In genomic region chrIV:4745422-4745821, ce11 we compare ENCODE assay signal across 8 worm cellular contexts.
TF ChIP-seq lines count a peak whose summit lies in the region.

TSS of gene timm-17B.1 (minus strand) at chrIV:4745492.

TF ChIP-seq in whole organism, L1 larva, 84 proteins besides CTCF, POLR2A, EP300 and RAD21 (continues in another document):
- TF ChIP-seq isw-1 (GFP tag; IDR thresholded peaks at IDR 0.05; lab: Robert Waterston, UW) (peak; percentile 75), nhr-19 (GFP tag; conservative IDR thresholded peaks at IDR 0.05; lab: Robert Waterston, UW) (peak; percentile 82), nhr-20 (tag; optimal IDR thresholded peaks at IDR 0.05; lab: Kevin White, UChicago) (peak; percentile 73), irx-1 (tag; optimal IDR thresholded peaks at IDR 0.05; lab: Kevin White, UChicago) (peak; percentile 69), tbx-2 (tag; optimal IDR thresholded peaks at IDR 0.05; lab: Kevin White, UChicago) (peak; percentile 73), lin-14 (GFP tag; optimal IDR thresholded peaks at IDR 0.05; lab: Kevin White, UChicago) (no peak), nhr-85 (tag; lab: Kevin White, UChicago) (peak; percentile 79), ama-1 (optimal IDR thresholded peaks at IDR 0.05; lab: Kevin White, UChicago) (no peak), pag-3 (tag; optimal IDR thresholded peaks at IDR 0.05; lab: Kevin White, UChicago; ENCODE audit: borderline replicate concordance, insufficient read depth) (no peak), snu-23 (GFP tag; optimal IDR thresholded peaks at IDR 0.05; lab: Kevin White, UChicago) (peak; percentile 83), mab-9 (GFP tag; IDR thresholded peaks at IDR 0.05; lab: Robert Waterston, UW) (0 out of 2 replicates have a peak, but pooled peaks have one; percentile 40)

TF ChIP-seq in whole organism, L2 larva, 48 proteins besides CTCF, POLR2A, EP300 and RAD21 (continues in another document):
- TF ChIP-seq snpc-4 (tag; optimal IDR thresholded peaks at IDR 0.05; lab: Kevin White, UChicago): peak; percentile 13
- TF ChIP-seq mdl-1 (tag; optimal IDR thresholded peaks at IDR 0.05; lab: Kevin White, UChicago): peak in 1 of 2 experiments; percentile 9
- TF ChIP-seq crh-2 (tag; optimal IDR thresholded peaks at IDR 0.05; lab: Kevin White, UChicago): peak; percentile 74
- no peak for TF ChIP-seq egl-27 (tag; optimal IDR thresholded peaks at IDR 0.05; lab: Kevin White, UChicago)
- no peak for TF ChIP-seq elt-1 (tag; optimal IDR thresholded peaks at IDR 0.05; lab: Kevin White, UChicago)
- TF ChIP-seq ztf-4 (tag; optimal IDR thresholded peaks at IDR 0.05; lab: Kevin White, UChicago): no peak
- TF ChIP-seq C34F6.9 (tag; optimal IDR thresholded peaks at IDR 0.05; lab: Kevin White, UChicago): peak; percentile 93
- peak; percentile 69 for TF ChIP-seq nhr-129 (tag; optimal IDR thresholded peaks at IDR 0.05; lab: Kevin White, UChicago)
- no peak for TF ChIP-seq peb-1 (tag; optimal IDR thresholded peaks at IDR 0.05; lab: Kevin White, UChicago)
- peak; percentile 43 for TF ChIP-seq nhr-21 (tag; optimal IDR thresholded peaks at IDR 0.05; lab: Kevin White, UChicago)
- peak; percentile 2 for TF ChIP-seq dmd-4 (tag; optimal IDR thresholded peaks at IDR 0.05; lab: Kevin White, UChicago)
- peak; percentile 84 for TF ChIP-seq gmeb-1 (tag; optimal IDR thresholded peaks at IDR 0.05; lab: Kevin White, UChicago)

TF ChIP-seq in whole organism, L3 larva, 47 proteins besides CTCF, POLR2A, EP300 and RAD21 (continues in another document):
- no peak for TF ChIP-seq ceh-9 (tag; optimal IDR thresholded peaks at IDR 0.05; lab: Kevin White, UChicago)
- TF ChIP-seq lsy-12 (tag; optimal IDR thresholded peaks at IDR 0.05; lab: Kevin White, UChicago): peak; percentile 21
- peak; percentile 75 for TF ChIP-seq nhr-43 (tag; optimal IDR thresholded peaks at IDR 0.05; lab: Kevin White, UChicago; ENCODE audit: poor library complexity, severe bottlenecking)
- TF ChIP-seq daf-12 (tag; optimal IDR thresholded peaks at IDR 0.05; lab: Kevin White, UChicago): no peak
- TF ChIP-seq lin-15B (tag; optimal IDR thresholded peaks at IDR 0.05; lab: Kevin White, UChicago): peak; percentile 76
- no peak for TF ChIP-seq mml-1 (tag; optimal IDR thresholded peaks at IDR 0.05; lab: Kevin White, UChicago)
- TF ChIP-seq nhr-23 (tag; optimal IDR thresholded peaks at IDR 0.05; lab: Kevin White, UChicago): peak; percentile 66
- peak; percentile 49 for TF ChIP-seq tbx-2 (tag; optimal IDR thresholded peaks at IDR 0.05; lab: Kevin White, UChicago)
- TF ChIP-seq ZK546.5 (tag; optimal IDR thresholded peaks at IDR 0.05; lab: Kevin White, UChicago): no peak
- TF ChIP-seq lin-39 (tag; optimal IDR thresholded peaks at IDR 0.05; lab: Kevin White, UChicago): no peak
- TF ChIP-seq R02D3.7 (tag; optimal IDR thresholded peaks at IDR 0.05; lab: Kevin White, UChicago): peak; percentile 73

TF ChIP-seq in whole organism, L4 larva, 104 proteins besides CTCF, POLR2A, EP300 and RAD21 (continues in another document):
- TF ChIP-seq snpc-4 (tag; optimal IDR thresholded peaks at IDR 0.05; lab: Kevin White, UChicago): no peak
- TF ChIP-seq nhr-28 (tag; optimal IDR thresholded peaks at IDR 0.05; lab: Kevin White, UChicago): no peak
- peak; percentile 79 for TF ChIP-seq dve-1 (tag; optimal IDR thresholded peaks at IDR 0.05; lab: Kevin White, UChicago; ENCODE audit: insufficient read depth)
- no peak for TF ChIP-seq skn-1 (tag; optimal IDR thresholded peaks at IDR 0.05; lab: Kevin White, UChicago)
- TF ChIP-seq mdt-29 (GFP tag; IDR thresholded peaks at IDR 0.05; lab: Robert Waterston, UW): no peak
- TF ChIP-seq lin-1 (GFP tag; IDR thresholded peaks at IDR 0.05; lab: Robert Waterston, UW): no peak
- no peak for TF ChIP-seq lin-29 (GFP tag; IDR thresholded peaks at IDR 0.05; lab: Robert Waterston, UW)
- TF ChIP-seq zfp-2 (tag; optimal IDR thresholded peaks at IDR 0.05; lab: Kevin White, UChicago): no peak
- no peak for TF ChIP-seq mxl-3 (GFP tag; optimal IDR thresholded peaks at IDR 0.05; lab: Kevin White, UChicago)
- TF ChIP-seq saeg-2 (GFP tag; IDR thresholded peaks at IDR 0.05; lab: Robert Waterston, UW): no peak
- no peak for TF ChIP-seq nhr-111 (GFP tag; optimal IDR thresholded peaks at IDR 0.05; lab: Kevin White, UChicago)
- TF ChIP-seq spr-1 (tag; optimal IDR thresholded peaks at IDR 0.05; lab: Kevin White, UChicago): peak; percentile 57
- TF ChIP-seq fkh-10 (GFP tag; optimal IDR thresholded peaks at IDR 0.05; lab: Kevin White, UChicago): no peak

TF ChIP-seq in whole organism, early embryonic, 17 proteins besides CTCF, POLR2A, EP300 and RAD21:
- TF ChIP-seq tbx-11 (GFP tag; IDR thresholded peaks at IDR 0.05; lab: Robert Waterston, UW) (no peak), pes-1 (GFP tag; IDR thresholded peaks at IDR 0.05; lab: Robert Waterston, UW) (0 out of 2 replicates have a peak, but pooled peaks have one; percentile 34), F13C5.2 (tag; optimal IDR thresholded peaks at IDR 0.05; lab: Kevin White, UChicago) (peak; percentile 34), ets-7 (tag; optimal IDR thresholded peaks at IDR 0.05; lab: Kevin White, UChicago) (no peak), ama-1 (optimal IDR thresholded peaks at IDR 0.05; lab: Kevin White, UChicago) (no peak), sea-1 (GFP tag; conservative IDR thresholded peaks at IDR 0.05; lab: Robert Waterston, UW) (no peak)

TF ChIP-seq in whole organism, late embryonic, 69 proteins besides CTCF, POLR2A, EP300 and RAD21 (continues in another document):
- no peak for TF ChIP-seq ama-1 (optimal IDR thresholded peaks at IDR 0.05; lab: Kevin White, UChicago)
- no peak for TF ChIP-seq hlh-15 (tag; optimal IDR thresholded peaks at IDR 0.05; lab: Kevin White, UChicago)
- TF ChIP-seq lim-6 (tag; optimal IDR thresholded peaks at IDR 0.05; lab: Kevin White, UChicago): no peak
- no peak for TF ChIP-seq C38D4.7 (GFP tag; optimal IDR thresholded peaks at IDR 0.05; lab: Kevin White, UChicago)
- TF ChIP-seq ceh-34 (tag; optimal IDR thresholded peaks at IDR 0.05; lab: Kevin White, UChicago): no peak
- TF ChIP-seq ref-2 (tag; optimal IDR thresholded peaks at IDR 0.05; lab: Kevin White, UChicago): no peak
- no peak for TF ChIP-seq ceh-30 (tag; optimal IDR thresholded peaks at IDR 0.05; lab: Kevin White, UChicago)
- TF ChIP-seq ceh-48 (tag; optimal IDR thresholded peaks at IDR 0.05; lab: Kevin White, UChicago): no peak
- TF ChIP-seq hlh-8 (tag; optimal IDR thresholded peaks at IDR 0.05; lab: Kevin White, UChicago): no peak
- no peak for TF ChIP-seq dve-1 (tag; optimal IDR thresholded peaks at IDR 0.05; lab: Kevin White, UChicago)
- no peak for TF ChIP-seq nhr-11 (tag; optimal IDR thresholded peaks at IDR 0.05; lab: Kevin White, UChicago)
- TF ChIP-seq hlh-6 (tag; optimal IDR thresholded peaks at IDR 0.05; lab: Kevin White, UChicago): no peak
- TF ChIP-seq sox-4 (tag; optimal IDR thresholded peaks at IDR 0.05; lab: Kevin White, UChicago): peak; percentile 6
- no peak for TF ChIP-seq unc-42 (tag; optimal IDR thresholded peaks at IDR 0.05; lab: Kevin White, UChicago)
- no peak for TF ChIP-seq npax-4 (tag; optimal IDR thresholded peaks at IDR 0.05; lab: Kevin White, UChicago)
- TF ChIP-seq ets-4 (tag; optimal IDR thresholded peaks at IDR 0.05; lab: Kevin White, UChicago): no peak

TF ChIP-seq in whole organism, mixed stage, embryonic, 35 proteins besides CTCF, POLR2A, EP300 and RAD21:
- peak; percentile 83 for TF ChIP-seq lsy-2 (tag; optimal IDR thresholded peaks at IDR 0.05; lab: Kevin White, UChicago)
- TF ChIP-seq unc-62 (GFP tag; optimal IDR thresholded peaks at IDR 0.05; lab: Kevin White, UChicago): no peak
- TF ChIP-seq lin-13 (tag; optimal IDR thresholded peaks at IDR 0.05; lab: Kevin White, UChicago): peak; percentile 68
- peak; percentile 1 for TF ChIP-seq pha-4 (tag; optimal IDR thresholded peaks at IDR 0.05; lab: Kevin White, UChicago)
- TF ChIP-seq ces-1 (GFP tag; optimal IDR thresholded peaks at IDR 0.05; lab: Kevin White, UChicago): peak; percentile 49
- peak; percentile 68 for TF ChIP-seq mep-1 (tag; optimal IDR thresholded peaks at IDR 0.05; lab: Kevin White, UChicago)
- TF ChIP-seq nhr-237 (tag; optimal IDR thresholded peaks at IDR 0.05; lab: Kevin White, UChicago): peak; percentile 33
- TF ChIP-seq unc-120 (tag; optimal IDR thresholded peaks at IDR 0.05; lab: Kevin White, UChicago; ENCODE audit: poor library complexity, severe bottlenecking): no peak

TF ChIP-seq in whole organism, young adult, 124 proteins besides CTCF, POLR2A, EP300 and RAD21 (continues in another document):
- TF ChIP-seq rcor-1 (GFP tag; IDR thresholded peaks at IDR 0.05; lab: Robert Waterston, UW) (peak; percentile 63; the same call in 1 of the 2 replicates), lsl-1 (GFP tag; optimal IDR thresholded peaks at IDR 0.05; lab: Kevin White, UChicago) (peak; percentile 54), lin-40 (tag; optimal IDR thresholded peaks at IDR 0.05; lab: Kevin White, UChicago) (peak; percentile 67), tbp1 (GFP tag; optimal IDR thresholded peaks at IDR 0.05; lab: Kevin White, UChicago) (peak; percentile 9), attf-6 (GFP tag; IDR thresholded peaks at IDR 0.05; lab: Robert Waterston, UW) (no peak), cebp-1 (GFP tag; IDR thresholded peaks at IDR 0.05; lab: Robert Waterston, UW) (no peak), cebp-1 (tag; optimal IDR thresholded peaks at IDR 0.05; lab: Kevin White, UChicago) (peak; percentile 62), F57A8.1 (GFP tag; optimal IDR thresholded peaks at IDR 0.05; lab: Kevin White, UChicago) (no peak), lsy-27 (tag; optimal IDR thresholded peaks at IDR 0.05; lab: Kevin White, UChicago; ENCODE audit: borderline replicate concordance, insufficient read depth) (no peak), ceh-100 (GFP tag; IDR thresholded peaks at IDR 0.05; lab: Robert Waterston, UW) (peak; percentile 39; the same call in 1 of the 2 replicates), dox-1 (GFP tag; IDR thresholded peaks at IDR 0.05; lab: Robert Waterston, UW) (peak; percentile 68), ceh-27 (GFP tag; optimal IDR thresholded peaks at IDR 0.05; lab: Kevin White, UChicago) (no peak), ztf-28 (GFP tag; IDR thresholded peaks at IDR 0.05; lab: Robert Waterston, UW) (no peak), nhr-80 (tag; optimal IDR thresholded peaks at IDR 0.05; lab: Kevin White, UChicago) (peak; percentile 8), hsf-1 (GFP tag; IDR thresholded peaks at IDR 0.05; lab: Robert Waterston, UW) (no peak), F23B12.7 (tag; optimal IDR thresholded peaks at IDR 0.05; lab: Kevin White, UChicago; ENCODE audit: insufficient read depth) (no peak), B0261.1 (tag; optimal IDR thresholded peaks at IDR 0.05; lab: Kevin White, UChicago) (no peak), attf-5 (GFP tag; optimal IDR thresholded peaks at IDR 0.05; lab: Kevin White, UChicago) (peak; percentile 17), zim-3 (tag; optimal IDR thresholded peaks at IDR 0.05; lab: Kevin White, UChicago) (no peak), lin-35 (GFP tag; optimal IDR thresholded peaks at IDR 0.05; lab: Kevin White, UChicago) (peak in 1 of 3 experiments; percentile 66), F33H1.4 (GFP tag; IDR thresholded peaks at IDR 0.05; lab: Robert Waterston, UW) (peak; percentile 62), mcd-1 (GFP tag; IDR thresholded peaks at IDR 0.05; lab: Robert Waterston, UW) (peak; percentile 88), let-607 (tag; optimal IDR thresholded peaks at IDR 0.05; lab: Kevin White, UChicago) (peak in 1 of 2 experiments; percentile 14)
